Worm (Caenorhabditis elegans) whole organism, L4 larva: ENCODE data around the gene nhr-66.
A peak's percentile ranks its signal among the peaks of the same experiment; 100 is the strongest.

Experiments used
- D1046.2 ChIP-seq: fragments of 200-800 bp; sonication (Bioruptor generic); IDR thresholded peaks from 2 replicates; pipeline ENCODE4 v1.3.6; 2022; ENCODE audit warnings: missing genetic modification characterization, missing compliant biosample characterization
- F37D6.2 ChIP-seq: sonication (generic microtip); optimal IDR thresholded peaks from 2 replicates; lab custom pipeline; 2016; ENCODE audit warnings: mild to moderate bottlenecking, missing genetic modification characterization, missing compliant biosample characterization
- T20F7.1 ChIP-seq: fragments of 200-800 bp; sonication (Bioruptor generic); optimal IDR thresholded peaks from 2 replicates; lab custom pipeline; 2018; ENCODE audit warnings: mild to moderate bottlenecking, missing genetic modification characterization, missing compliant biosample characterization
- Y105C5A.15 ChIP-seq: fragments of 200-800 bp; sonication (Bioruptor generic); IDR thresholded peaks from 2 replicates; pipeline ENCODE4 v1.3.6; 2022; ENCODE audit warnings: missing genetic modification characterization, missing compliant biosample characterization
- Y5F2A.4 ChIP-seq: fragments of 200-800 bp; sonication (Bioruptor generic); optimal IDR thresholded peaks from 2 replicates; lab custom pipeline; 2018; ENCODE audit warnings: mild to moderate bottlenecking, missing genetic modification characterization, missing compliant biosample characterization
- Y75B8A.6 ChIP-seq: fragments of 200-800 bp; sonication (Bioruptor generic); IDR thresholded peaks from 2 replicates; pipeline ENCODE4 v1.3.6; 2022; ENCODE audit warnings: missing genetic modification reagents, missing genetic modification characterization, missing compliant biosample characterization
- ZK337.2 ChIP-seq: fragments of 200-800 bp; sonication (Bioruptor generic); IDR thresholded peaks from 2 replicates; pipeline ENCODE4 v1.3.6; 2022; ENCODE audit warnings: missing genetic modification reagents, missing genetic modification characterization, missing compliant biosample characterization
- ZK546.5 ChIP-seq, 2 experiments: sonication (generic microtip); optimal IDR thresholded peaks; 2 replicates each; lab custom pipeline; 2017; ENCODE audit warnings: missing biosample characterization in 2 of 2, missing genetic modification characterization in 2 of 2
- ceh-20 ChIP-seq: fragments of 200-800 bp; sonication (Bioruptor generic); IDR thresholded peaks from 2 replicates; pipeline ENCODE4 v1.3.6; 2022; ENCODE audit warnings: missing genetic modification reagents, missing genetic modification characterization, missing compliant biosample characterization
- ceh-32 ChIP-seq: sonication (generic microtip); optimal IDR thresholded peaks from 2 replicates; lab custom pipeline; 2016; ENCODE audit warnings: mild to moderate bottlenecking, missing genetic modification characterization, missing compliant biosample characterization; ENCODE audit not compliant: poor library complexity
- ceh-44 ChIP-seq: fragments of 200-800 bp; sonication (Bioruptor generic); IDR thresholded peaks from 2 replicates; pipeline ENCODE4 v1.3.6; 2022; ENCODE audit warnings: missing genetic modification reagents, missing genetic modification characterization, missing compliant biosample characterization
- ceh-62 ChIP-seq: sonication (generic microtip); optimal IDR thresholded peaks from 2 replicates; lab custom pipeline; 2017; ENCODE audit warnings: missing biosample characterization, missing genetic modification characterization
- ctbp-1 ChIP-seq: fragments of 200-800 bp; sonication (Bioruptor generic); IDR thresholded peaks from 2 replicates; pipeline ENCODE4 v1.3.6; 2022; ENCODE audit warnings: missing genetic modification reagents, missing genetic modification characterization, missing compliant biosample characterization
- daf-16 ChIP-seq, 3 experiments: sonication (generic microtip); optimal IDR thresholded peaks; 2 replicates each; lab custom pipeline; 2016 to 2017; ENCODE audit warnings: missing genetic modification characterization in 3 of 3, missing genetic modification reagents in 3 of 3, mild to moderate bottlenecking in 2 of 3, missing compliant biosample characterization in 2 of 3, missing biosample characterization in 1 of 3, moderate library complexity in 1 of 3
- daf-8 ChIP-seq: fragments of 200-800 bp; sonication (Bioruptor generic); IDR thresholded peaks from 2 replicates; pipeline ENCODE4 v1.3.6; 2022; ENCODE audit warnings: missing genetic modification characterization, missing compliant biosample characterization
- dmd-6 ChIP-seq: fragments of 200-800 bp; sonication (Bioruptor generic); IDR thresholded peaks from 2 replicates; pipeline ENCODE4 v1.3.6; 2022; ENCODE audit warnings: missing genetic modification reagents, missing genetic modification characterization, missing compliant biosample characterization
- dve-1 ChIP-seq: sonication (generic microtip); optimal IDR thresholded peaks from 2 replicates; lab custom pipeline; 2017; ENCODE audit warnings: antibody characterized with exemption, mild to moderate bottlenecking, missing genetic modification characterization, missing compliant biosample characterization; ENCODE audit not compliant: insufficient read depth
- hif-1 ChIP-seq, 2 experiments: sonication (generic microtip); optimal IDR thresholded peaks; 2 replicates each; lab custom pipeline; 2016 to 2017; ENCODE audit warnings: missing compliant biosample characterization in 2 of 2, missing genetic modification characterization in 2 of 2, missing genetic modification reagents in 2 of 2, missing genotype in 2 of 2, mild to moderate bottlenecking in 1 of 2
- hlh-30 ChIP-seq: sonication (generic microtip); optimal IDR thresholded peaks from 2 replicates; lab custom pipeline; 2017; ENCODE audit warnings: antibody characterized with exemption, mild to moderate bottlenecking, missing genetic modification characterization, missing compliant biosample characterization; ENCODE audit not compliant: insufficient read depth
- lin-15B ChIP-seq: fragments of 150-350 bp; sonication (generic microtip); optimal IDR thresholded peaks from 3 replicates; lab custom pipeline; 2014; ENCODE audit warnings: missing biosample characterization, missing genetic modification characterization
- lin-29 ChIP-seq: fragments of 200-800 bp; sonication (Bioruptor generic); IDR thresholded peaks from 2 replicates; pipeline ENCODE4 v1.3.6; 2022; ENCODE audit warnings: missing genetic modification reagents, missing genetic modification characterization, missing compliant biosample characterization
- lin-39 ChIP-seq: fragments of 150-350 bp; optimal IDR thresholded peaks from 2 replicates; lab custom pipeline; 2014; ENCODE audit warnings: missing biosample characterization, missing genetic modification reagents, missing genetic modification characterization
- madf-5 ChIP-seq, 2 experiments: fragments of 200-800 bp; sonication (Bioruptor generic); IDR thresholded peaks; 2 replicates each; pipeline ENCODE4 v1.3.6; 2022; ENCODE audit warnings: missing compliant biosample characterization in 2 of 2, missing genetic modification characterization in 2 of 2
- mdl-1 ChIP-seq, 2 experiments: fragments of 150-350 bp in 1 of 2; sonication (generic microtip) in 1 of 2; optimal IDR thresholded peaks; 2 replicates each; lab custom pipeline; 2014 to 2017; ENCODE audit warnings: missing biosample characterization in 2 of 2, missing genetic modification characterization in 2 of 2
- mdt-29 ChIP-seq: fragments of 200-800 bp; sonication (Bioruptor generic); IDR thresholded peaks from 2 replicates; pipeline ENCODE4 v1.3.6; 2022; ENCODE audit warnings: missing genetic modification reagents, missing genetic modification characterization, missing compliant biosample characterization
- mep-1 ChIP-seq: fragments of 150-350 bp; sonication (generic microtip); optimal IDR thresholded peaks from 3 replicates; lab custom pipeline; 2014; ENCODE audit warnings: missing biosample characterization, missing genetic modification characterization
- nhr-11 ChIP-seq: fragments of 150-350 bp; optimal IDR thresholded peaks from 2 replicates; lab custom pipeline; 2014; ENCODE audit warnings: missing biosample characterization, missing genetic modification characterization
- nhr-237 ChIP-seq: sonication (generic microtip); optimal IDR thresholded peaks from 2 replicates; lab custom pipeline; 2017; ENCODE audit warnings: missing biosample characterization, missing genetic modification characterization
- nhr-28 ChIP-seq: fragments of 150-350 bp; optimal IDR thresholded peaks from 2 replicates; lab custom pipeline; 2014; ENCODE audit warnings: missing biosample characterization, missing genetic modification characterization
- nhr-41 ChIP-seq: fragments of 200-800 bp; sonication (Bioruptor generic); IDR thresholded peaks from 2 replicates; pipeline ENCODE4 v1.3.6; 2022; ENCODE audit warnings: missing genetic modification reagents, missing genetic modification characterization, missing compliant biosample characterization
- nhr-48 ChIP-seq: sonication (generic microtip); optimal IDR thresholded peaks from 2 replicates; lab custom pipeline; 2016; ENCODE audit warnings: mild to moderate bottlenecking, missing genetic modification characterization, missing compliant biosample characterization
- nhr-6 ChIP-seq: fragments of 150-350 bp; optimal IDR thresholded peaks from 2 replicates; lab custom pipeline; 2014; ENCODE audit warnings: missing biosample characterization, missing genetic modification characterization
- pha-4 ChIP-seq, 2 experiments: fragments of 150-350 bp in 1 of 2; fragments of 200-800 bp in 1 of 2; sonication (Bioruptor generic) in 1 of 2; IDR thresholded peaks in 1 of 2; optimal IDR thresholded peaks in 1 of 2; 2 replicates each; pipeline versions ENCODE4 v1.3.6 to Lab custom; 2014 to 2022; ENCODE audit warnings: missing genetic modification characterization in 2 of 2, missing genetic modification reagents in 2 of 2, missing biosample characterization in 1 of 2, missing compliant biosample characterization in 1 of 2
- saeg-2 ChIP-seq: fragments of 200-800 bp; sonication (Bioruptor generic); IDR thresholded peaks from 2 replicates; pipeline ENCODE4 v1.3.6; 2022; ENCODE audit warnings: missing genetic modification reagents, missing genetic modification characterization, missing compliant biosample characterization
- sdz-12 ChIP-seq: fragments of 200-800 bp; sonication (Bioruptor generic); optimal IDR thresholded peaks from 2 replicates; lab custom pipeline; 2018; ENCODE audit warnings: mild to moderate bottlenecking, missing genetic modification characterization, missing compliant biosample characterization
- snpc-1.2 ChIP-seq: fragments of 200-800 bp; sonication (Bioruptor generic); IDR thresholded peaks from 2 replicates; pipeline ENCODE4 v1.3.6; 2022; ENCODE audit warnings: missing genetic modification reagents, missing genetic modification characterization, missing compliant biosample characterization
- snpc-4 ChIP-seq: fragments of 150-350 bp; optimal IDR thresholded peaks from 2 replicates; lab custom pipeline; 2014; ENCODE audit warnings: missing biosample characterization, missing genetic modification characterization
- spr-1 ChIP-seq: sonication (generic microtip); optimal IDR thresholded peaks from 2 replicates; lab custom pipeline; 2016; ENCODE audit warnings: mild to moderate bottlenecking, missing genetic modification characterization, missing compliant biosample characterization
- spr-3 ChIP-seq: fragments of 200-800 bp; sonication (Bioruptor generic); optimal IDR thresholded peaks from 2 replicates; lab custom pipeline; 2018; ENCODE audit warnings: mild to moderate bottlenecking, missing genetic modification characterization, missing compliant biosample characterization
- unc-130 ChIP-seq: sonication (generic microtip); optimal IDR thresholded peaks from 2 replicates; lab custom pipeline; 2016; ENCODE audit warnings: missing genetic modification reagents, missing genetic modification characterization, missing compliant biosample characterization
- zip-2 ChIP-seq: fragments of 150-350 bp; optimal IDR thresholded peaks from 2 replicates; lab custom pipeline; 2014; ENCODE audit warnings: missing biosample characterization, missing genetic modification characterization

The nhr-66 gene

DNA sequence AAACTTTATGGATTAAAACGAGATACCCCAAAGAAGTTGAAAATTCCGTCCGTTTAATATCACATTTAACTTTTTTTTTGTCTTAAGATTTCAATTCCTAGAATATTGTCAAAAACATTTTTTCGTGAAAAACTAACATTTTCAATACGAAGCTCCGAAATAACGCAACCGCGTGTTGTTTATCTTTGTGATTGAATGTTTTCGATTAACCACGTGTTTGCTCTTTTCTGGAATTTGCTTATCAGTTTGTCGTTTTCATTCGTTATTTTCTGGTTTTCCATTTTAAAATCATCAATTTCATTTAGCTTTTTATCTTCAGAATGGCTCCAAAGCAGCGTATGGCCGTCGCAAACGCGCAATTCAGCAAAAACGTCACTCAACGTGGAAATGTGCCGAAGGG, 11.0 kb downstream of the nhr-66 start, which contains the start of gene serp-1.2 (continued):
- TF ChIP-seq D1046.2 (no peak), nhr-41 (no peak), mep-1 (no peak), snpc-1.2 (GFP tag; lab: Robert Waterston, UW) (no peak), ZK337.2 (GFP tag; lab: Robert Waterston, UW) (no peak), madf-5 (GFP tag; IDR thresholded peaks at IDR 0.05; lab: Robert Waterston, UW) (no peak), daf-8 (GFP tag; lab: Robert Waterston, UW) (no peak), lin-29 (GFP tag; lab: Robert Waterston, UW) (no peak), Y105C5A.15 (GFP tag; lab: Robert Waterston, UW) (no peak), lin-15B (tag; lab: Kevin White, UChicago) (no peak)

DNA sequence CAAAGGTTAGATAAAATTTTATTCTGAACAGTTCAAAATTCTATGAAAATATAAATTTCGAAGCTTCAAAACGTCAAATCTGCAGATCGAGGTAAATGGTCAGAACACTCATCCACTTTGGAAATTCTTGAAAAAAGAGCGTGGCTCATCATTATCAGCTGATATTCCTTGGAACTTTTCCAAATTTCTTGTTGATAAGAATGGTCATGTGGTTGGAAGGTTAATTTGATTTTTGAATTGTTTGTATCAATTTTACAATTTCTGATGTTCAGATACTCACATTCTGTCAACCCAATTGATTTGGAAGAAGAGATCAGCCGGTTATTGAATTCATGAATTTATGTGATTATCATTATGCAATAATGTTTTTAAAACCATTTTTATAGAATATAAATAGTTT, 13.3 kb downstream of the nhr-66 start:
- TF ChIP-seq saeg-2 (GFP tag; lab: Robert Waterston, UW) (no peak), ceh-32 (tag; lab: Kevin White, UChicago) (no peak), daf-16 (GFP tag; optimal IDR thresholded peaks at IDR 0.05; lab: Kevin White, UChicago) (no peak), daf-16 (tag; optimal IDR thresholded peaks at IDR 0.05; lab: Kevin White, UChicago) (peak; percentile 62), Y5F2A.4 (GFP tag; lab: Kevin White, UChicago) (no peak), spr-1 (tag; lab: Kevin White, UChicago) (no peak), sdz-12 (GFP tag; lab: Kevin White, UChicago) (no peak), lin-39 (tag; lab: Kevin White, UChicago) (no peak), dve-1 (tag; lab: Kevin White, UChicago) (peak; percentile 43), F37D6.2 (no peak), Y75B8A.6 (GFP tag; lab: Robert Waterston, UW) (no peak), mdt-29 (GFP tag; lab: Robert Waterston, UW) (no peak), dmd-6 (GFP tag; lab: Robert Waterston, UW) (peak; percentile 36), hlh-30 (tag; lab: Kevin White, UChicago) (peak; percentile 11), unc-130 (GFP tag; lab: Kevin White, UChicago) (no peak), hif-1 (tag; optimal IDR thresholded peaks at IDR 0.05; lab: Kevin White, UChicago) (no peak), nhr-28 (tag; lab: Kevin White, UChicago) (peak; percentile 25), ctbp-1 (GFP tag; lab: Robert Waterston, UW) (no peak)

DNA sequence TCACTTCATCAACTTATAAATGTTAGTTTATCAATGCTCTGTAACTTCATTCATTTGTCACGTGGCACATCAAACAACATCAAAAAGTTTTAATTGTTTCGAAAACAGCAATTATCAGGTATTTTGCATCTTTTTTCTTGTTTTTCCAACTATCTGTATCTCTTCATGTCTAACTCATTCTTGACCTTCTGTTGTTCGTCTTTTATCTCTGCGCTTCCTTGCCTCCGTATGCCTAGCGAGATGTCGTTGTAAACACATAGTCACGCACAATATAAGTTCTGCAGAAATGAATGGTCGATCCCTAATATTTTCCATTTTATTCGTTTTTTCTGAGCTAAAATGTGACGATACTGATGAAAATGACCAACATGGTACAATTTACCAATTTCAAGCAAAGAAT, 14.5 kb downstream of the nhr-66 start, which contains the start of gene gpx-6:
Gene gpx-6 (plus strand): TSS at position 257 of the 400 bp plus-strand sequence.
- no peak for TF ChIP-seq daf-16 (GFP tag; optimal IDR thresholded peaks at IDR 0.05; lab: Kevin White, UChicago)
- peak; percentile 86 for TF ChIP-seq daf-16 (tag; optimal IDR thresholded peaks at IDR 0.05; lab: Kevin White, UChicago)
- peak; percentile 55 for TF ChIP-seq nhr-28 (tag; lab: Kevin White, UChicago)
- no peak for TF ChIP-seq ceh-20 (GFP tag; lab: Robert Waterston, UW)
- peak in 1 of 2 experiments; percentile 48 for TF ChIP-seq mdl-1 (tag; optimal IDR thresholded peaks at IDR 0.05; lab: Kevin White, UChicago)
- TF ChIP-seq nhr-48 (tag; lab: Kevin White, UChicago), result no peak
- TF ChIP-seq, all 104 proteins: peak for 3

DNA sequence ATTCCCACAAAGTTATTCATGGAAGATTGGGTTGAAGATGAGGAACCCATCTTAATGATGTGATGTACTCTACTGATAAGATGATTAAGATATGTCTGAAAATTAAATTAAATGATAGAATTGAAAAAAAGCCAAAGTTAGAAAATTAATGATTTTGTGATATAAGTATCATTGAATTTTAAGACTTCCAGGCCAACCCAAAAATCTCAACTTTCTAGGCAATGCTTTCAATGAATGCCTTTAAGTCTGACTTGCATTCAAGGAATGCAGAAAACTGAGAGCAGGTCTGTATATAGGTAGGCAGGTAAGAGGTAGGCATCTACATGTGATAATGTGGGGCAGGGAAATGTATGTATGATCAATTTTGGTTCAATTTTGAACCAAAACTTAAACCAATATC, 16.4 kb downstream of the nhr-66 start, which contains the start of gene ocr-2:
Gene ocr-2 (minus strand): TSS at position 101 of the 400 bp plus-strand sequence.
- TF ChIP-seq D1046.2, result no peak
- TF ChIP-seq ceh-62 (tag; lab: Kevin White, UChicago), result no peak
- TF ChIP-seq T20F7.1 (GFP tag; lab: Kevin White, UChicago), result no peak
- no peak for TF ChIP-seq pha-4 (GFP tag; IDR thresholded peaks at IDR 0.05; lab: Robert Waterston, UW)
- no peak for TF ChIP-seq pha-4 (tag; optimal IDR thresholded peaks at IDR 0.05; lab: Kevin White, UChicago)
- no peak for TF ChIP-seq unc-130 (GFP tag; lab: Kevin White, UChicago)
- no peak for TF ChIP-seq zip-2 (tag; lab: Kevin White, UChicago)
- TF ChIP-seq nhr-237 (tag; lab: Kevin White, UChicago), result no peak
- no peak for TF ChIP-seq snpc-4 (tag; lab: Kevin White, UChicago)
- TF ChIP-seq Y75B8A.6 (GFP tag; lab: Robert Waterston, UW), result no peak
- no peak for TF ChIP-seq F37D6.2
- TF ChIP-seq nhr-6, result no peak
- TF ChIP-seq nhr-11 (tag; lab: Kevin White, UChicago), result no peak
- no peak for TF ChIP-seq spr-3 (GFP tag; lab: Kevin White, UChicago)
- no peak for TF ChIP-seq ceh-44 (GFP tag; lab: Robert Waterston, UW)
- TF ChIP-seq ZK546.5 (tag; optimal IDR thresholded peaks at IDR 0.05; lab: Kevin White, UChicago), result no peak
- TF ChIP-seq, all 104 proteins: peak for 0
